Fruit fly (Drosophila melanogaster) whole organism, embryonic: ENCODE results near the gene Dup99B.

ENCODE experiments used
- BtbVII ChIP-seq: fragments of 200-800 bp; sonication (Bioruptor generic); optimal IDR thresholded peaks from 3 replicates; lab custom pipeline; 2017; ENCODE audit warnings: missing biosample characterization, mild to moderate bottlenecking, missing genetic modification characterization
- CG10462 ChIP-seq: fragments of 200-800 bp; sonication (Bioruptor generic); optimal IDR thresholded peaks from 2 replicates; lab custom pipeline; 2016; ENCODE audit warnings: missing biosample characterization, missing genetic modification characterization
- CG10654 ChIP-seq: fragments of 200-800 bp; sonication (Bioruptor generic); optimal IDR thresholded peaks from 2 replicates; lab custom pipeline; 2016; ENCODE audit warnings: missing biosample characterization, missing genetic modification characterization
- CG11560 ChIP-seq: fragments of 200-800 bp; sonication (Bioruptor generic); IDR thresholded peaks from 3 replicates; pipeline ENCODE4 v1.3.6; 2022; ENCODE audit warnings: missing biosample characterization, missing genetic modification characterization
- CG12299 ChIP-seq: fragments of 200-800 bp; sonication (Bioruptor generic); optimal IDR thresholded peaks from 2 replicates; lab custom pipeline; 2018; ENCODE audit warnings: missing biosample characterization, mild to moderate bottlenecking, missing genetic modification characterization
- CG13287 ChIP-seq: fragments of 200-800 bp; sonication (Bioruptor generic); IDR thresholded peaks from 2 replicates; pipeline ENCODE4 v1.3.6; 2022; ENCODE audit warnings: missing biosample characterization, missing genetic modification characterization; ENCODE audit not compliant: partially characterized antibody
- CG13424 ChIP-seq: fragments of 200-800 bp; sonication (Bioruptor generic); optimal IDR thresholded peaks from 2 replicates; lab custom pipeline; 2019; ENCODE audit warnings: missing biosample characterization, mild to moderate bottlenecking, missing genetic modification characterization, moderate library complexity
- CG14014 ChIP-seq: fragments of 200-800 bp; sonication (Bioruptor generic); IDR thresholded peaks from 2 replicates; pipeline ENCODE4 v1.3.6; 2022; ENCODE audit warnings: missing biosample characterization, missing genetic modification characterization
- CG1529 ChIP-seq: fragments of 200-800 bp; sonication (Bioruptor generic); optimal IDR thresholded peaks from 3 replicates; lab custom pipeline; 2018; ENCODE audit warnings: missing biosample characterization, missing genetic modification characterization
- CG17186 ChIP-seq: fragments of 200-800 bp; sonication (Bioruptor generic); optimal IDR thresholded peaks from 3 replicates; lab custom pipeline; 2017; ENCODE audit warnings: missing biosample characterization, missing genetic modification reagents, missing genetic modification characterization
- CG17568 ChIP-seq: fragments of 200-800 bp; sonication (Bioruptor generic); optimal IDR thresholded peaks from 2 replicates; lab custom pipeline; 2018; ENCODE audit warnings: missing biosample characterization, mild to moderate bottlenecking, missing genetic modification characterization, moderate library complexity
- CG3065 ChIP-seq: fragments of 200-800 bp; sonication (Bioruptor generic); optimal IDR thresholded peaks from 2 replicates; lab custom pipeline; 2016; ENCODE audit warnings: missing biosample characterization, missing genetic modification characterization
- CG32772 ChIP-seq: fragments of 200-800 bp; sonication (Bioruptor generic); IDR thresholded peaks from 2 replicates; pipeline ENCODE4 v1.3.6; 2022; ENCODE audit warnings: missing biosample characterization, missing genetic modification characterization
- CG33557 ChIP-seq: fragments of 200-800 bp; sonication (Bioruptor generic); optimal IDR thresholded peaks from 2 replicates; lab custom pipeline; 2019; ENCODE audit warnings: missing biosample characterization, mild to moderate bottlenecking, missing genetic modification characterization, moderate library complexity
- CG4328 ChIP-seq: fragments of 200-800 bp; sonication (Bioruptor generic); optimal IDR thresholded peaks from 3 replicates; lab custom pipeline; 2017; ENCODE audit warnings: missing biosample characterization, missing genetic modification reagents, missing genetic modification characterization
- CG6683 ChIP-seq: fragments of 200-800 bp; sonication (Bioruptor generic); optimal IDR thresholded peaks from 2 replicates; lab custom pipeline; 2017; ENCODE audit warnings: missing biosample characterization, mild to moderate bottlenecking, missing genetic modification characterization, missing genetic modification reagents
- CG6854 ChIP-seq: fragments of 200-800 bp; sonication (Bioruptor generic); optimal IDR thresholded peaks from 3 replicates; lab custom pipeline; 2017; ENCODE audit warnings: missing biosample characterization, mild to moderate bottlenecking, missing genetic modification characterization
- CG7372 ChIP-seq: fragments of 200-800 bp; sonication (Bioruptor generic); IDR thresholded peaks from 2 replicates; pipeline ENCODE4 v1.3.6; 2022; ENCODE audit warnings: missing biosample characterization, missing genetic modification characterization
- CG9817 ChIP-seq: fragments of 200-800 bp; sonication (Bioruptor generic); optimal IDR thresholded peaks from 2 replicates; lab custom pipeline; 2018; ENCODE audit warnings: missing biosample characterization, mild to moderate bottlenecking, missing genetic modification characterization, moderate library complexity
- CTCF ChIP-seq: fragments of 200-800 bp; sonication (Bioruptor generic); optimal IDR thresholded peaks from 2 replicates; lab custom pipeline; 2017; ENCODE audit warnings: missing biosample characterization, mild to moderate bottlenecking, missing genetic modification characterization, moderate library complexity
- Dfd ChIP-seq, 2 experiments: fragments of >200 bp; optimal IDR thresholded peaks; 2 replicates each; lab custom pipeline; 2017; ENCODE audit warnings: missing biosample characterization in 2 of 2, missing genetic modification characterization in 2 of 2
- Drgx ChIP-seq: fragments of 200-800 bp; sonication (Bioruptor generic); IDR thresholded peaks from 2 replicates; pipeline ENCODE4 v1.3.6; 2022; ENCODE audit warnings: missing biosample characterization, missing genetic modification characterization
- Fer3 ChIP-seq: fragments of 200-800 bp; sonication (Bioruptor generic); optimal IDR thresholded peaks from 2 replicates; lab custom pipeline; 2018; ENCODE audit warnings: missing biosample characterization, mild to moderate bottlenecking, missing genetic modification characterization, moderate library complexity
- Med ChIP-seq: fragments of 200-800 bp; sonication (Bioruptor generic); peaks from one replicate; lab custom pipeline; 2016; ENCODE audit warnings: missing biosample characterization, missing genetic modification characterization, mild to moderate bottlenecking, inconsistent platforms, moderate library complexity
- PHDP ChIP-seq: fragments of 200-800 bp; sonication (Bioruptor generic); optimal IDR thresholded peaks from 3 replicates; lab custom pipeline; 2018; ENCODE audit warnings: missing biosample characterization, mild to moderate bottlenecking, missing genetic modification characterization, moderate library complexity
- Sox102F ChIP-seq: fragments of 200-800 bp; sonication (Bioruptor generic); optimal IDR thresholded peaks from 2 replicates; lab custom pipeline; 2018; ENCODE audit warnings: missing biosample characterization, mild to moderate bottlenecking, missing genetic modification characterization, moderate library complexity
- Spps ChIP-seq: fragments of 200-800 bp; sonication (Bioruptor generic); optimal IDR thresholded peaks from 2 replicates; lab custom pipeline; 2018; ENCODE audit warnings: missing biosample characterization, mild to moderate bottlenecking, missing genetic modification characterization
- Taf1 ChIP-seq: fragments of 200-800 bp; sonication (Bioruptor generic); IDR thresholded peaks from 2 replicates; pipeline ENCODE4 v1.3.6; 2022; ENCODE audit warnings: missing biosample characterization, missing genetic modification characterization
- Vsx1 ChIP-seq: fragments of 200-800 bp; sonication (Bioruptor generic); optimal IDR thresholded peaks from 2 replicates; lab custom pipeline; 2017; ENCODE audit warnings: missing biosample characterization, mild to moderate bottlenecking, missing genetic modification characterization, missing genetic modification reagents
- ap ChIP-seq: fragments of 200-800 bp; sonication (Bioruptor generic); IDR thresholded peaks from 2 replicates; pipeline ENCODE4 v1.3.6; 2022; ENCODE audit warnings: missing biosample characterization, missing genetic modification characterization
- ash1 ChIP-seq: fragments of 200-800 bp; sonication (Bioruptor generic); optimal IDR thresholded peaks from 2 replicates; lab custom pipeline; 2018; ENCODE audit warnings: missing biosample characterization, mild to moderate bottlenecking, missing genetic modification characterization
- chif ChIP-seq, 2 experiments: fragments of 200-800 bp; sonication (Bioruptor generic); optimal IDR thresholded peaks; 3 replicates each; lab custom pipeline; 2016; ENCODE audit warnings: missing biosample characterization in 2 of 2, missing genetic modification characterization in 2 of 2
- corto ChIP-seq: fragments of 200-800 bp; sonication (Bioruptor generic); optimal IDR thresholded peaks from 2 replicates; lab custom pipeline; 2016; ENCODE audit warnings: missing biosample characterization, mild to moderate bottlenecking, missing genetic modification characterization, moderate library complexity
- dati ChIP-seq: fragments of 200-800 bp; sonication (Bioruptor generic); IDR thresholded peaks from 2 replicates; pipeline ENCODE4 v1.3.6; 2022; ENCODE audit warnings: missing biosample characterization, missing genetic modification characterization
- ewg ChIP-seq: fragments of 200-800 bp; sonication (Bioruptor generic); optimal IDR thresholded peaks from 3 replicates; lab custom pipeline; 2017; ENCODE audit warnings: mild to moderate bottlenecking, missing biosample characterization, missing genetic modification reagents, missing genetic modification characterization
- fd64A ChIP-seq: fragments of 200-800 bp; sonication (Bioruptor generic); optimal IDR thresholded peaks from 3 replicates; lab custom pipeline; 2018; ENCODE audit warnings: missing biosample characterization, mild to moderate bottlenecking, missing genetic modification characterization
- hb ChIP-seq: fragments of 200-800 bp; sonication (Bioruptor generic); IDR thresholded peaks from 3 replicates; pipeline ENCODE4 v1.3.6; 2022; ENCODE audit warnings: missing biosample characterization, missing genetic modification characterization; ENCODE audit not compliant: partially characterized antibody
- hkb ChIP-seq, 2 experiments: fragments of 200-800 bp in 1 of 2; fragments of >200 bp in 1 of 2; sonication (Bioruptor generic) in 1 of 2; IDR thresholded peaks in 1 of 2; optimal IDR thresholded peaks in 1 of 2; 2 replicates each; pipeline versions ENCODE4 v1.3.6 to Lab custom; 2017 to 2022; ENCODE audit warnings: missing biosample characterization in 1 of 2, missing genetic modification characterization in 1 of 2
- kay ChIP-seq: fragments of 200-800 bp; sonication (Bioruptor generic); optimal IDR thresholded peaks from 2 replicates; lab custom pipeline; 2016; ENCODE audit warnings: missing biosample characterization, missing genetic modification characterization
- prd ChIP-seq, 3 experiments: fragments of >200 bp in 2 of 3; fragments of 200-800 bp in 1 of 3; sonication (Bioruptor generic) in 1 of 3; optimal IDR thresholded peaks in 2 of 3; IDR thresholded peaks in 1 of 3; 2 replicates in 2 of 3; 3 replicates in 1 of 3; pipeline versions ENCODE4 v1.3.6 to Lab custom; 2017 to 2022; ENCODE audit warnings: missing biosample characterization in 1 of 3, missing genetic modification characterization in 1 of 3
- ranshi ChIP-seq: fragments of 200-800 bp; sonication (Bioruptor generic); IDR thresholded peaks from 2 replicates; pipeline ENCODE4 v1.3.6; 2022; ENCODE audit warnings: missing biosample characterization, missing genetic modification characterization
- sisA ChIP-seq: fragments of 200-800 bp; sonication (Bioruptor generic); IDR thresholded peaks from 2 replicates; pipeline ENCODE4 v1.3.6; 2022; ENCODE audit warnings: missing biosample characterization, missing genetic modification characterization
- stc ChIP-seq: fragments of 200-800 bp; sonication (Bioruptor generic); IDR thresholded peaks from 2 replicates; pipeline ENCODE4 v1.3.6; 2022; ENCODE audit warnings: missing biosample characterization, missing genetic modification characterization
- tio ChIP-seq: fragments of 200-800 bp; sonication (Bioruptor generic); optimal IDR thresholded peaks from 2 replicates; lab custom pipeline; 2017; ENCODE audit warnings: missing biosample characterization, missing genetic modification characterization, inconsistent platforms
- unc-4 ChIP-seq: fragments of 200-800 bp; sonication (Bioruptor generic); IDR thresholded peaks from 2 replicates; pipeline ENCODE4 v1.3.6; 2022; ENCODE audit warnings: missing biosample characterization, missing genetic modification characterization; ENCODE audit not compliant: partially characterized antibody
- vvl ChIP-seq: fragments of 200-800 bp; sonication (Bioruptor generic); IDR thresholded peaks from 2 replicates; pipeline ENCODE4 v1.3.6; 2022; ENCODE audit warnings: missing biosample characterization, missing genetic modification characterization
- z ChIP-seq: fragments of 200-800 bp; sonication (Bioruptor generic); IDR thresholded peaks from 3 replicates; pipeline ENCODE4 v1.3.6; 2022; ENCODE audit warnings: missing biosample characterization, missing genetic modification characterization

Gene Dup99B

dm6 chr3R:29757226-29757625, 42.0 kb upstream of the Dup99B start (continued):
- TF ChIP-seq Sox102F (GFP tag; lab: Kevin White, UChicago): peak; percentile 37
- TF ChIP-seq CG6854 (GFP tag; lab: Kevin White, UChicago): no peak
- peak; percentile 89 for TF ChIP-seq Med (GFP tag; lab: Kevin White, UChicago)
- no peak for TF ChIP-seq CG1529
- TF ChIP-seq ranshi (GFP tag; lab: Robert Waterston, UW): 0 out of 2 replicates have a peak, but pooled peaks have one; percentile 38
- peak; percentile 11 for TF ChIP-seq kay (GFP tag; lab: Kevin White, UChicago)
- peak; percentile 25 for TF ChIP-seq PHDP (tag; lab: Kevin White, UChicago)
- TF ChIP-seq CG12299 (tag; lab: Kevin White, UChicago): no peak
- TF ChIP-seq CG9817 (tag; lab: Kevin White, UChicago): peak; percentile 0
- peak; percentile 15 for TF ChIP-seq BtbVII (GFP tag; lab: Kevin White, UChicago)
- TF ChIP-seq hkb (optimal IDR thresholded peaks at IDR 0.05; lab: Kevin White, UChicago): no peak
- 0 out of 2 replicates have a peak, but pooled peaks have one; percentile 31 for TF ChIP-seq hkb (GFP tag; IDR thresholded peaks at IDR 0.05; lab: Robert Waterston, UW)

dm6 chr3R:29756153-29756552, 41.0 kb upstream of the Dup99B start:
- TF ChIP-seq Dfd (GFP tag; optimal IDR thresholded peaks at IDR 0.05; lab: Kevin White, UChicago): no peak
- TF ChIP-seq Drgx (GFP tag; lab: Robert Waterston, UW): peak; percentile 13; the same call in 1 of the 2 replicates
- no peak for TF ChIP-seq Taf1
- TF ChIP-seq fd64A (GFP tag; lab: Kevin White, UChicago): no peak
- no peak for TF ChIP-seq sisA (GFP tag; lab: Robert Waterston, UW)

- TF ChIP-seq chif (GFP tag; optimal IDR thresholded peaks at IDR 0.05; lab: Kevin White, UChicago): no peak
- TF ChIP-seq unc-4 (GFP tag; lab: Robert Waterston, UW): no peak
- no peak for TF ChIP-seq corto
- TF ChIP-seq CG17186: no peak
- 0 out of 3 replicates have a peak, but pooled peaks have one; percentile 18 for TF ChIP-seq z (GFP tag; lab: Robert Waterston, UW)
- TF ChIP-seq CG11560: 0 out of 3 replicates have a peak, but pooled peaks have one; percentile 35
- no peak for TF ChIP-seq dati (GFP tag; lab: Robert Waterston, UW)
- TF ChIP-seq CG10654: no peak
- peak; percentile 55 for TF ChIP-seq Med (GFP tag; lab: Kevin White, UChicago)
- no peak for TF ChIP-seq Vsx1 (GFP tag; lab: Kevin White, UChicago)
- no peak for TF ChIP-seq CTCF (GFP tag; lab: Kevin White, UChicago)
- TF ChIP-seq CG17568: no peak
- no peak for TF ChIP-seq hb
- TF ChIP-seq CG4328: no peak
- no peak for TF ChIP-seq CG14014 (GFP tag; lab: Robert Waterston, UW)
- TF ChIP-seq Spps: no peak
- TF ChIP-seq CG7372 (GFP tag; lab: Robert Waterston, UW): 0 out of 2 replicates have a peak, but pooled peaks have one; percentile 42
- TF ChIP-seq stc (GFP tag; lab: Robert Waterston, UW): 0 out of 2 replicates have a peak, but pooled peaks have one; percentile 27
- no peak for TF ChIP-seq ash1 (GFP tag; lab: Kevin White, UChicago)
- TF ChIP-seq vvl: peak; percentile 63
- TF ChIP-seq CG32772: peak; percentile 52
- TF ChIP-seq CG6683 (GFP tag; lab: Kevin White, UChicago): no peak
- TF ChIP-seq ewg: peak; percentile 17
- no peak for TF ChIP-seq prd (optimal IDR thresholded peaks at IDR 0.05; lab: Kevin White, UChicago)
- peak; percentile 46; the same call in 1 of the 3 replicates for TF ChIP-seq prd (GFP tag; IDR thresholded peaks at IDR 0.05; lab: Robert Waterston, UW)
- TF ChIP-seq CG13424 (tag; lab: Kevin White, UChicago): peak; percentile 30
- no peak for TF ChIP-seq CG33557 (GFP tag; lab: Kevin White, UChicago)
- TF ChIP-seq Fer3 (tag; lab: Kevin White, UChicago): no peak
- TF ChIP-seq CG10462: no peak
- no peak for TF ChIP-seq tio (GFP tag; lab: Kevin White, UChicago)
- 0 out of 2 replicates have a peak, but pooled peaks have one; percentile 11 for TF ChIP-seq ap (GFP tag; lab: Robert Waterston, UW)
- no peak for TF ChIP-seq CG13287
- TF ChIP-seq CG3065 (GFP tag; lab: Kevin White, UChicago): no peak
Observed at dm6 chr3R:29755248-29755647, 40.1 kb upstream of the Dup99B start.
